Fruit fly (Drosophila melanogaster): Measurements from ENCODE around the gene CG32718.

CG32718 gene

dm6 chrX:7728251-7729164 lies 49.5 kb upstream of the CG32718 start, which contains the start of the genes NELF-B and CG12155 (continued):
- TF ChIP-seq ems (GFP tag; optimal IDR thresholded peaks at IDR 0.05) (no peak), CoRest (tag; optimal IDR thresholded peaks at IDR 0.05) (peak; percentile 77), lola (GFP tag; optimal IDR thresholded peaks at IDR 0.05) (peak in 1 of 3 experiments; percentile 53), crol (GFP tag; IDR thresholded peaks at IDR 0.05) (no peak), Drgx (GFP tag; IDR thresholded peaks at IDR 0.05) (no peak), CG4730 (GFP tag; IDR thresholded peaks at IDR 0.05) (no peak), p53 (GFP tag; optimal IDR thresholded peaks at IDR 0.05) (no peak), al (GFP tag; IDR thresholded peaks at IDR 0.05) (no peak), ash1 (GFP tag; optimal IDR thresholded peaks at IDR 0.05) (no peak), CG3726 (GFP tag; IDR thresholded peaks at IDR 0.05) (no peak), CG15601 (tag; optimal IDR thresholded peaks at IDR 0.05) (no peak), CG10654 (GFP tag; optimal IDR thresholded peaks at IDR 0.05) (peak; percentile 41), CG1792 (GFP tag; optimal IDR thresholded peaks at IDR 0.05) (no peak), CG3995 (GFP tag; optimal IDR thresholded peaks at IDR 0.05) (peak; percentile 20), fu2 (GFP tag; optimal IDR thresholded peaks at IDR 0.05) (no peak), vnd (GFP tag; IDR thresholded peaks at IDR 0.05; ENCODE audit: partially characterized antibody) (0 out of 3 replicates have a peak, but pooled peaks have one; percentile 55), Eip74EF (GFP tag; optimal IDR thresholded peaks at IDR 0.05) (no peak), CG1529 (GFP tag; optimal IDR thresholded peaks at IDR 0.05) (no peak), pita (GFP tag; optimal IDR thresholded peaks at IDR 0.05) (no peak), CG14050 (GFP tag; IDR thresholded peaks at IDR 0.05) (no peak), Optix (GFP tag; IDR thresholded peaks at IDR 0.05) (no peak), esg (GFP tag; conservative IDR thresholded peaks at IDR 0.05) (no peak), cas (GFP tag; IDR thresholded peaks at IDR 0.05) (no peak), CG32772 (GFP tag; IDR thresholded peaks at IDR 0.05) (no peak), CG14014 (GFP tag; IDR thresholded peaks at IDR 0.05) (peak; percentile 19; the same call in 1 of the 2 replicates), CG18011 (GFP tag; optimal IDR thresholded peaks at IDR 0.05) (no peak), ftz-f1 (GFP tag; optimal IDR thresholded peaks at IDR 0.05) (no peak), eyg (GFP tag; optimal IDR thresholded peaks at IDR 0.05) (no peak), CG15514 (GFP tag; optimal IDR thresholded peaks at IDR 0.05) (no peak), Ets97D (GFP tag; optimal IDR thresholded peaks at IDR 0.05) (no peak), ro (GFP tag; IDR thresholded peaks at IDR 0.05) (no peak), CG11085 (GFP tag; IDR thresholded peaks at IDR 0.05) (no peak), emc (GFP tag; optimal IDR thresholded peaks at IDR 0.05) (no peak), fd102C (GFP tag; optimal IDR thresholded peaks at IDR 0.05) (no peak), pros (GFP tag; optimal IDR thresholded peaks at IDR 0.05) (no peak), zfh2 (GFP tag; optimal IDR thresholded peaks at IDR 0.05) (peak; percentile 23), gt (GFP tag; IDR thresholded peaks at IDR 0.05) (no peak), Hr39 (optimal IDR thresholded peaks at IDR 0.05) (no peak), gfzf (GFP tag; optimal IDR thresholded peaks at IDR 0.05) (no peak), pzg (GFP tag; optimal IDR thresholded peaks at IDR 0.05) (peak; percentile 33), CG6683 (GFP tag; optimal IDR thresholded peaks at IDR 0.05) (no peak), CG6854 (GFP tag; optimal IDR thresholded peaks at IDR 0.05) (no peak), CG17361 (GFP tag; IDR thresholded peaks at IDR 0.05) (peak; percentile 89), tap (tag; optimal IDR thresholded peaks at IDR 0.05) (no peak), CG3065 (GFP tag; optimal IDR thresholded peaks at IDR 0.05) (no peak), Sox100B (GFP tag; optimal IDR thresholded peaks at IDR 0.05) (no peak), CG11247 (GFP tag; IDR thresholded peaks at IDR 0.05) (0 out of 2 replicates have a peak, but pooled peaks have one; percentile 18), CG3407 (GFP tag; optimal IDR thresholded peaks at IDR 0.05) (no peak), CG4707 (GFP tag; optimal IDR thresholded peaks at IDR 0.05) (no peak), vfl (GFP tag; optimal IDR thresholded peaks at IDR 0.05) (peak; percentile 0)

Measured in whole organism, embryonic.